Worm (Caenorhabditis elegans) whole organism, mixed stage, embryonic: ENCODE data around the gene F39G3.3.

ENCODE experiments used
- ceh-39 ChIP-seq: fragments of 150-350 bp; optimal IDR thresholded peaks from 2 replicates; lab custom pipeline; 2014; ENCODE audit warnings: missing biosample characterization, missing genetic modification characterization
- elt-1 ChIP-seq: sonication (generic microtip); optimal IDR thresholded peaks from 2 replicates; lab custom pipeline; 2017; ENCODE audit warnings: missing genetic modification characterization, mild to moderate bottlenecking, missing compliant biosample characterization, antibody characterized with exemption, moderate library complexity, borderline replicate concordance; ENCODE audit not compliant: insufficient read depth
- mab-5 ChIP-seq: fragments of 150-350 bp; optimal IDR thresholded peaks from 2 replicates; lab custom pipeline; 2014; ENCODE audit warnings: missing biosample characterization, missing genetic modification characterization
- mep-1 ChIP-seq: fragments of 150-350 bp; optimal IDR thresholded peaks from 2 replicates; lab custom pipeline; 2017; ENCODE audit warnings: missing biosample characterization, missing genetic modification reagents, missing genetic modification characterization, inconsistent platforms
- nhr-12 ChIP-seq: fragments of 150-350 bp; optimal IDR thresholded peaks from 2 replicates; lab custom pipeline; 2014; ENCODE audit warnings: missing biosample characterization, missing genetic modification characterization
- nhr-237 ChIP-seq: fragments of 150-350 bp; optimal IDR thresholded peaks from 2 replicates; lab custom pipeline; 2014; ENCODE audit warnings: missing biosample characterization, missing genetic modification characterization
- nhr-76 ChIP-seq: sonication (generic microtip); optimal IDR thresholded peaks from 2 replicates; lab custom pipeline; 2017; ENCODE audit warnings: missing biosample characterization, missing genetic modification characterization
- pha-4 ChIP-seq: fragments of 150-350 bp; optimal IDR thresholded peaks from 2 replicates; lab custom pipeline; 2018; ENCODE audit warnings: missing biosample characterization, missing genetic modification reagents, missing genetic modification characterization
- snpc-4 ChIP-seq: fragments of 150-350 bp; optimal IDR thresholded peaks from 2 replicates; lab custom pipeline; 2014; ENCODE audit warnings: missing biosample characterization, missing genetic modification characterization
- sptf-1 ChIP-seq: sonication (generic microtip); optimal IDR thresholded peaks from 2 replicates; lab custom pipeline; 2017; ENCODE audit warnings: mild to moderate bottlenecking, missing genetic modification characterization, moderate library complexity, missing compliant biosample characterization
- tbx-8 ChIP-seq: fragments of 200-800 bp; sonication (Bioruptor generic); optimal IDR thresholded peaks from 2 replicates; lab custom pipeline; 2018; ENCODE audit warnings: mild to moderate bottlenecking, missing genetic modification characterization, moderate library complexity, missing compliant biosample characterization
- ztf-11 ChIP-seq: fragments of 150-350 bp; optimal IDR thresholded peaks from 2 replicates; lab custom pipeline; 2014; ENCODE audit warnings: missing biosample characterization, missing genetic modification characterization

DNA sequence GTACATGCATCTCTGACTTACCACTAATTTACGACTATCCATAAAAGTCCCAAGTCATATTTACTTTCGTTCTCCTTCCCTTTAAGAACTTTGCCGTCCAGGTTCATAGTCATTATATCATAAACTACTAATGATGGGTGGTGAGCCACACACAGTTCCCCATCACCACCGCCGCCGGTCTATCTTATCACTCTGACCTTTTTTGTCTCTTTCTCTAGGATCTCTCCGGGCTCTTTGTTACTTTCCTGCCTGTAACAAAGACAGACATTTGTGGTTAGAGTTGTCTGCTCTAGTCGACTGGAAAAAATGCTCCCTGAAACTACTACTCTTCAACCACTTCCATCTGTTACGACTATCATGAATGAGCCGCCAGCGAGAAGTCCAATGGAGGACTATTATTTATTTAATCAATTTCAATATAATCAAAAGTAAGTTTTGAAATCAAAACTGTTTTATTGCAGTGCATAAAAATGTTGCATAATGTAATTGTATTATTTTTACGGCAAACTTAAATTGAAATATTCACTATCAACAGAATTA lies 38.8 kb downstream of the F39G3.3 start, which contains the start of gene elt-7:
- no peak for TF ChIP-seq sptf-1 (tag; lab: Kevin White, UChicago)
- TF ChIP-seq nhr-12 = no peak
- no peak for TF ChIP-seq pha-4 (tag; lab: Kevin White, UChicago)
- TF ChIP-seq mab-5 (tag; lab: Kevin White, UChicago) = no peak
- no peak for TF ChIP-seq snpc-4 (tag; lab: Kevin White, UChicago)
- no peak for TF ChIP-seq elt-1 (tag; lab: Kevin White, UChicago)
- TF ChIP-seq nhr-76 (tag; lab: Kevin White, UChicago) = no peak
- TF ChIP-seq nhr-237 (tag; lab: Kevin White, UChicago) = no peak
- no peak for TF ChIP-seq ceh-39 (tag; lab: Kevin White, UChicago)
- TF ChIP-seq mep-1 (tag; lab: Kevin White, UChicago) = no peak
- TF ChIP-seq ztf-11 (tag; lab: Kevin White, UChicago) = no peak
- TF ChIP-seq tbx-8 (GFP tag; lab: Kevin White, UChicago) = no peak
